Worm (Caenorhabditis elegans) whole organism, L2 larva: Measurements from ENCODE around the gene ZK1321.1.
"Not testable (repeated sequence)": the region's sequence is repeated elsewhere in the genome, so short reads cannot be mapped to it uniquely, and the experiment has no call there.

Experiments
- C34F6.9 ChIP-seq: fragments of 150-350 bp; optimal IDR thresholded peaks from 2 replicates; lab custom pipeline; 2014; ENCODE audit warnings: missing biosample characterization, missing genetic modification characterization
- F13H6.1 ChIP-seq: sonication (generic microtip); optimal IDR thresholded peaks from 2 replicates; lab custom pipeline; 2016; ENCODE audit warnings: missing genetic modification characterization, missing compliant biosample characterization
- ZK546.5 ChIP-seq: sonication (generic microtip); optimal IDR thresholded peaks from 2 replicates; lab custom pipeline; 2017; ENCODE audit warnings: missing biosample characterization, missing genetic modification characterization
- alr-1 ChIP-seq: fragments of 150-350 bp; optimal IDR thresholded peaks from 2 replicates; lab custom pipeline; 2014; ENCODE audit warnings: missing biosample characterization, missing genetic modification characterization
- ama-1 ChIP-seq: fragments of 150-350 bp; optimal IDR thresholded peaks from 2 replicates; lab custom pipeline; 2018; ENCODE audit warnings: inconsistent platforms
- blmp-1 ChIP-seq: sonication (generic microtip); optimal IDR thresholded peaks from 2 replicates; lab custom pipeline; 2017; ENCODE audit warnings: missing genetic modification characterization, mild to moderate bottlenecking, missing compliant biosample characterization, antibody characterized with exemption, moderate library complexity; ENCODE audit not compliant: insufficient read depth
- ceh-16 ChIP-seq: fragments of 150-350 bp; optimal IDR thresholded peaks from 2 replicates; lab custom pipeline; 2014; ENCODE audit warnings: missing biosample characterization, missing genetic modification characterization
- ceh-82 ChIP-seq: fragments of 150-350 bp; optimal IDR thresholded peaks from 2 replicates; lab custom pipeline; 2014; ENCODE audit warnings: missing biosample characterization, missing genetic modification characterization
- crh-2 ChIP-seq: sonication (generic microtip); optimal IDR thresholded peaks from 2 replicates; lab custom pipeline; 2017; ENCODE audit warnings: missing biosample characterization, missing genetic modification characterization
- dmd-4 ChIP-seq: sonication (generic microtip); optimal IDR thresholded peaks from 2 replicates; lab custom pipeline; 2017; ENCODE audit warnings: missing biosample characterization, missing genetic modification characterization
- egl-27 ChIP-seq: sonication (generic microtip); optimal IDR thresholded peaks from 3 replicates; lab custom pipeline; 2017; ENCODE audit warnings: missing biosample characterization, missing genetic modification reagents, missing genetic modification characterization
- elt-1 ChIP-seq: fragments of 150-350 bp; optimal IDR thresholded peaks from 2 replicates; lab custom pipeline; 2014; ENCODE audit warnings: missing biosample characterization, missing genetic modification characterization
- elt-3 ChIP-seq: sonication (generic microtip); optimal IDR thresholded peaks from 2 replicates; lab custom pipeline; 2017; ENCODE audit warnings: missing biosample characterization, missing genetic modification characterization
- fos-1 ChIP-seq: fragments of 150-350 bp; optimal IDR thresholded peaks from 2 replicates; lab custom pipeline; 2014; ENCODE audit warnings: missing biosample characterization, missing genetic modification characterization
- gmeb-1 ChIP-seq: fragments of 150-350 bp; optimal IDR thresholded peaks from 2 replicates; lab custom pipeline; 2014; ENCODE audit warnings: missing biosample characterization, missing genetic modification characterization
- lin-13 ChIP-seq: fragments of 150-350 bp; optimal IDR thresholded peaks from 2 replicates; lab custom pipeline; 2014; ENCODE audit warnings: missing biosample characterization, missing genetic modification reagents, missing genetic modification characterization
- lin-39 ChIP-seq: fragments of 150-350 bp; optimal IDR thresholded peaks from 2 replicates; lab custom pipeline; 2014; ENCODE audit warnings: missing biosample characterization, missing genetic modification reagents, missing genetic modification characterization
- lsy-2 ChIP-seq, 2 experiments: fragments of 150-350 bp in 1 of 2; sonication (generic microtip) in 1 of 2; optimal IDR thresholded peaks; 2 replicates each; lab custom pipeline; 2014 to 2017; ENCODE audit warnings: missing biosample characterization in 2 of 2, missing genetic modification characterization in 2 of 2
- mab-5 ChIP-seq: fragments of 150-350 bp; optimal IDR thresholded peaks from 2 replicates; lab custom pipeline; 2014; ENCODE audit warnings: missing biosample characterization, missing genetic modification characterization
- nhr-11 ChIP-seq: fragments of 150-350 bp; optimal IDR thresholded peaks from 2 replicates; lab custom pipeline; 2014; ENCODE audit warnings: missing biosample characterization, missing genetic modification characterization
- nhr-21 ChIP-seq: fragments of 150-350 bp; optimal IDR thresholded peaks from 2 replicates; lab custom pipeline; 2014; ENCODE audit warnings: missing biosample characterization, missing genetic modification characterization
- nhr-23 ChIP-seq: fragments of 150-350 bp; optimal IDR thresholded peaks from 2 replicates; lab custom pipeline; 2014; ENCODE audit warnings: missing biosample characterization, missing genetic modification reagents, missing genetic modification characterization
- nhr-237 ChIP-seq: fragments of 150-350 bp; optimal IDR thresholded peaks from 2 replicates; lab custom pipeline; 2014; ENCODE audit warnings: missing biosample characterization, missing genetic modification characterization
- nhr-25 ChIP-seq: fragments of 150-350 bp; sonication (generic microtip); optimal IDR thresholded peaks from 3 replicates; lab custom pipeline; 2014; ENCODE audit warnings: missing biosample characterization, missing genetic modification characterization
- peb-1 ChIP-seq: fragments of 150-350 bp; optimal IDR thresholded peaks from 2 replicates; lab custom pipeline; 2014; ENCODE audit warnings: missing biosample characterization, missing genetic modification characterization
- sem-4 ChIP-seq: fragments of 150-350 bp; optimal IDR thresholded peaks from 2 replicates; lab custom pipeline; 2014; ENCODE audit warnings: missing biosample characterization, missing genetic modification reagents, missing genetic modification characterization
- unc-55 ChIP-seq: fragments of 150-350 bp; sonication (generic microtip); optimal IDR thresholded peaks from 3 replicates; lab custom pipeline; 2014; ENCODE audit warnings: missing biosample characterization, missing genetic modification reagents, missing genetic modification characterization
- unc-62 ChIP-seq: fragments of 150-350 bp; optimal IDR thresholded peaks from 2 replicates; lab custom pipeline; 2014; ENCODE audit warnings: missing biosample characterization, missing genetic modification reagents, missing genetic modification characterization
- zag-1 ChIP-seq: fragments of 150-350 bp; optimal IDR thresholded peaks from 2 replicates; lab custom pipeline; 2014; ENCODE audit warnings: missing biosample characterization, missing genetic modification characterization
- ztf-1 ChIP-seq: fragments of 200-800 bp; sonication (Bioruptor generic); conservative IDR thresholded peaks from 2 replicates; pipeline ENCODE4 v1.3.6; 2022; ENCODE audit warnings: missing genetic modification characterization, missing compliant biosample characterization
- ztf-11 ChIP-seq: sonication (generic microtip); optimal IDR thresholded peaks from 2 replicates; lab custom pipeline; 2017; ENCODE audit warnings: missing biosample characterization, missing genetic modification characterization

Gene ZK1321.1

DNA sequence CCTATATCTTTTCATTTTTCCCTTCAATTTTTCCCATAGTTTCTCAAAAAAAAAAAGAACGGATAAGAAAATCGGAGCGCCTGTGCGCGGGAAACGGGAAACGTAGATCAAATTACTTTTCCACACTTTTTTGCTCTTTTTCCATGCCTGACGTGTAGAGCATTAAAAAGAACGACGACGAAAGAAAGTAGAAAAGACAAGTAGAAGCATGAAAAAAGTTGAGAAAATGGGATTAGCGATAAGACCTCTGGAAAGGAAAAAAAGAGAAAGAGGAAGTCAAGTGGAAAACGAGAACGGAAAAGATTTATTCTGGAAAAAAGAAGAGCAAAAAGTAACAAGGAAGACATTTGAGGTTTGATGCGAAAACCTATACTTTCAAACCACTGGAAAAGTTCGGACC is 25.3 kb upstream of the ZK1321.1 start:
- TF ChIP-seq lsy-2 (tag; optimal IDR thresholded peaks at IDR 0.05; lab: Kevin White, UChicago) (peak in 1 of 2 experiments; percentile 2), sem-4 (tag; lab: Kevin White, UChicago) (no peak), nhr-23 (no peak), unc-55 (GFP tag; lab: Kevin White, UChicago) (peak; percentile 32), mab-5 (tag; lab: Kevin White, UChicago) (no peak)

DNA sequence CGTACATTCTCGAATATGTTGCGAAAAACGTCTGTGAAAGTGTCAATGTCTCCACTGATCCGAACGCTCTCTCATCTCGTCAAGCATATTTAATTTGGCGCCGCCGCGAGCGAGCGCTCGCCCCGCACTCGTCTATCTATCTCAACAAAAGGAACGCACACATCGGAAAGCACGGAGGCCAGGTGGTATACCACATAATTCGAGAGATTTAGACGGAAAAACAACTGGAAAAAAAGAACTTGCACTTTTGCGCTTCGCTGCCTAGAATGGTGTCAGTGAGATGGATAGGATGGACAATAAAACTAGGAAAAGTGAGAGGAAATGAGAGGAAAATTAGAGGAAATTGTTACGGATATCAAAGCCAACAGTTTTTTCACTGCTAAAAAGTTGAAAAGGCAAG is 24.6 kb upstream of the ZK1321.1 start:
- TF ChIP-seq F13H6.1 (tag; lab: Kevin White, UChicago) (peak; percentile 44), C34F6.9 (tag; lab: Kevin White, UChicago) (no peak), fos-1 (tag; lab: Kevin White, UChicago) (peak; percentile 2), egl-27 (tag; lab: Kevin White, UChicago) (peak; percentile 65), nhr-21 (peak; percentile 34), ZK546.5 (tag; lab: Kevin White, UChicago) (no peak), blmp-1 (tag; lab: Kevin White, UChicago) (peak; percentile 31), zag-1 (tag; lab: Kevin White, UChicago) (no peak), peb-1 (tag; lab: Kevin White, UChicago) (no peak)

DNA sequence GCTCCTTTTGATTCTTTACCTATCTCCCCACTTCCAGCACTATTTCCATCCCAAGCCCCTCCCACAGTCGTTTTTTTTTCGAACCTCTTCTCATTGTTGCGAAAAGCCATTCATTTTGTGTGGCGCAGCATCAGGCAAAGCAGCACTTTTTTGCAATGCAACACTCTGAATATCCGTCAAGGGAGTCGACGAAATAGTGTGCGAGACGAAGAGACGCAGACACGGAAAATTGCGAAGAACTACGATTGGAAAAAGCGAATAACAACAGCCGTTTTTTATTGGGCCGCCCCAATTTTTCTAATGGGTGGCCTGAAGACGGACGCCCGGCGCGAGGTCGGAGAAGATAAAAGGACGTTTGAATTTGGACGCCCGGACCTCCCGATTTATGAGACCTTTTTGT is 24.0 kb upstream of the ZK1321.1 start:
- TF ChIP-seq C34F6.9 (tag; lab: Kevin White, UChicago), result no peak
- TF ChIP-seq ztf-1 (GFP tag; lab: Robert Waterston, UW), result no peak
- TF ChIP-seq peb-1 (tag; lab: Kevin White, UChicago), result no peak
- no peak for TF ChIP-seq ztf-11 (tag; lab: Kevin White, UChicago)
- no peak for TF ChIP-seq unc-55 (GFP tag; lab: Kevin White, UChicago)
- TF ChIP-seq nhr-237 (tag; lab: Kevin White, UChicago), result no peak
- TF ChIP-seq ceh-16 (tag; lab: Kevin White, UChicago), result no peak
- TF ChIP-seq lin-13 (GFP tag; lab: Kevin White, UChicago), result no peak
- no peak for TF ChIP-seq elt-3 (tag; lab: Kevin White, UChicago)
- no peak for TF ChIP-seq elt-1

ce11 chrII:9731810-9732209 is 22.0 kb upstream of the ZK1321.1 start, which contains the start of gene mab-3:
Gene mab-3 (plus strand): TSS chrII:9732137.
- TF ChIP-seq gmeb-1 (tag; lab: Kevin White, UChicago); zag-1 (tag; lab: Kevin White, UChicago); ama-1 (lab: Kevin White, UChicago): not testable (repeated sequence)

DNA sequence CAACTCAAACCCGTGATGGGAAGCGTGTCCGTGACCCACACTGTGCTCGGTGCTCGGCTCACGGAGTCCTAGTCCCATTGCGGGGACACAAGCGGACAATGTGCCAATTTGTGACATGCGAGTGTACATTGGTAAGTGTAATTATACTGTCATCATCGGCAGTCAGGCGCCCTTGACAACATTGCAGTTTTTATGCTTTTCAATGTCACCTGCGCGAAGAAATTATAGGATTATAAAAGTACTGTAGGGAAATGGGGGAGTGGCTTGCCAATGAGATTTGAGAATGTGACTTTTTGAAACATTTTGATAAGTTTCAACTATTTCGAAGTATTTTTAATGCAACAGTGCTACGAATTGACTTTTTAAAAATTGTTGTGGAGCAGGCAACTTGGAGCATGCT is 18.0 kb upstream of the ZK1321.1 start:
- TF ChIP-seq alr-1 (tag; lab: Kevin White, UChicago) (no peak), nhr-11 (tag; lab: Kevin White, UChicago) (no peak), unc-55 (GFP tag; lab: Kevin White, UChicago) (no peak), nhr-25 (no peak), ama-1 (lab: Kevin White, UChicago) (no peak), ztf-1 (GFP tag; lab: Robert Waterston, UW) (no peak), nhr-23 (no peak), fos-1 (tag; lab: Kevin White, UChicago) (no peak), C34F6.9 (tag; lab: Kevin White, UChicago) (no peak), elt-1 (no peak), nhr-21 (no peak), lin-13 (GFP tag; lab: Kevin White, UChicago) (no peak), F13H6.1 (tag; lab: Kevin White, UChicago) (no peak), ceh-82 (tag; lab: Kevin White, UChicago) (no peak), lsy-2 (tag; optimal IDR thresholded peaks at IDR 0.05; lab: Kevin White, UChicago) (no peak), dmd-4 (tag; lab: Kevin White, UChicago) (no peak), sem-4 (tag; lab: Kevin White, UChicago) (no peak)

DNA sequence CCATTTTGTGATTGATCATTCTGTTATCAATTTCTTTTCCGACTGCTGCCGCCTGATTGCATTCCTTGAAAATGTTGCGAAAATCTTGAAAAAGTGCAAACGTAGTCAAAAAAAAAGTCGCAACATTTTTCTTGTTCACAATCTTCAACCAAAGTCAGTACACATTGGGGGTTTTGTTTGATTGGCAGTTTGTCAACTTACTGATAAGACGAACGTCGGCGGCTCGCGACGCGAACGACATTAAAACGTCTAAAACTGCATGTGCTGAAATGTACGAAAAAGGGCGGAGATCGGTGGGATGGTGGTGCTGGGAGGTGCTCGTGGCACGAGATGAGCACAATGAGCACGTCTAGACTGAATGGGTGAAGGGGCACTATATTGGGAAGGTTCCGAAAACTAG is 15.0 kb upstream of the ZK1321.1 start:
- TF ChIP-seq blmp-1 (tag; lab: Kevin White, UChicago) (no peak), nhr-23 (no peak), unc-62 (GFP tag; lab: Kevin White, UChicago) (no peak), nhr-237 (tag; lab: Kevin White, UChicago) (no peak), fos-1 (tag; lab: Kevin White, UChicago) (peak; percentile 81), ceh-82 (tag; lab: Kevin White, UChicago) (no peak), elt-3 (tag; lab: Kevin White, UChicago) (no peak), zag-1 (tag; lab: Kevin White, UChicago) (no peak), crh-2 (tag; lab: Kevin White, UChicago) (peak; percentile 36), nhr-25 (no peak), lin-39 (tag; lab: Kevin White, UChicago) (no peak), ztf-11 (tag; lab: Kevin White, UChicago) (no peak), F13H6.1 (tag; lab: Kevin White, UChicago) (peak; percentile 37)
